Worm (Caenorhabditis elegans) whole organism, young adult: ENCODE data around the gene Y102A11A.2.

Source experiments
- B0019.2 ChIP-seq: fragments of 200-800 bp; sonication (Bioruptor generic); conservative IDR thresholded peaks from 2 replicates; pipeline ENCODE4 v1.3.6; 2022; ENCODE audit warnings: missing genetic modification reagents, missing genetic modification characterization, missing compliant biosample characterization
- C06A6.2 ChIP-seq: fragments of 200-800 bp; sonication (Bioruptor generic); conservative IDR thresholded peaks from 2 replicates; pipeline ENCODE4 v1.3.6; 2022; ENCODE audit warnings: missing genetic modification characterization, missing compliant biosample characterization
- F33H1.4 ChIP-seq: fragments of 200-800 bp; sonication (Bioruptor generic); IDR thresholded peaks from 2 replicates; pipeline ENCODE4 v1.3.6; 2022; ENCODE audit warnings: missing genetic modification reagents, missing genetic modification characterization, missing compliant biosample characterization
- Y53G8AR.9 ChIP-seq: fragments of 200-800 bp; sonication (Bioruptor generic); conservative IDR thresholded peaks from 2 replicates; pipeline ENCODE4 v1.3.6; 2022; ENCODE audit warnings: missing genetic modification reagents, missing genetic modification characterization, missing compliant biosample characterization
- attf-3 ChIP-seq: fragments of 200-800 bp; sonication (Bioruptor generic); conservative IDR thresholded peaks from 2 replicates; pipeline ENCODE4 v1.3.6; 2022; ENCODE audit warnings: missing genetic modification reagents, missing genetic modification characterization, missing compliant biosample characterization
- attf-6 ChIP-seq: fragments of 200-800 bp; sonication (Bioruptor generic); IDR thresholded peaks from 2 replicates; pipeline ENCODE4 v1.3.6; 2022; ENCODE audit warnings: missing genetic modification reagents, missing genetic modification characterization, missing compliant biosample characterization
- bed-1 ChIP-seq: fragments of 200-800 bp; sonication (Bioruptor generic); IDR thresholded peaks from 2 replicates; pipeline ENCODE4 v1.3.6; 2022; ENCODE audit warnings: missing genetic modification reagents, missing genetic modification characterization, missing compliant biosample characterization
- ceh-91 ChIP-seq: fragments of 200-800 bp; sonication (Bioruptor generic); IDR thresholded peaks from 2 replicates; pipeline ENCODE4 v1.3.6; 2022; ENCODE audit warnings: missing genetic modification reagents, missing genetic modification characterization, missing compliant biosample characterization
- dpff-1 ChIP-seq: sonication (generic microtip); optimal IDR thresholded peaks from 2 replicates; lab custom pipeline; 2017; ENCODE audit warnings: mild to moderate bottlenecking, missing genetic modification characterization, missing compliant biosample characterization
- egl-44 ChIP-seq: fragments of 200-800 bp; sonication (Bioruptor generic); IDR thresholded peaks from 2 replicates; pipeline ENCODE4 v1.3.6; 2022; ENCODE audit warnings: missing genetic modification reagents, missing genetic modification characterization, missing compliant biosample characterization
- hlh-12 ChIP-seq: sonication (generic microtip); optimal IDR thresholded peaks from 2 replicates; lab custom pipeline; 2016; ENCODE audit warnings: missing genetic modification characterization, missing compliant biosample characterization
- hrde-1 ChIP-seq: sonication (generic microtip); optimal IDR thresholded peaks from 2 replicates; lab custom pipeline; 2016; ENCODE audit warnings: missing genetic modification characterization, mild to moderate bottlenecking, missing compliant biosample characterization, moderate library complexity, missing genotype, missing genetic modification reagents, borderline replicate concordance
- lag-1 ChIP-seq: fragments of 200-800 bp; sonication (Bioruptor generic); IDR thresholded peaks from 2 replicates; pipeline ENCODE4 v1.3.6; 2022; ENCODE audit warnings: missing genetic modification reagents, missing genetic modification characterization, missing compliant biosample characterization
- let-526 ChIP-seq: fragments of 200-800 bp; sonication (Bioruptor generic); IDR thresholded peaks from 2 replicates; pipeline ENCODE4 v1.3.6; 2022; ENCODE audit warnings: missing genetic modification reagents, missing genetic modification characterization, missing compliant biosample characterization
- let-607 ChIP-seq, 2 experiments: fragments of 200-800 bp in 1 of 2; sonication (Bioruptor generic) in 1 of 2; sonication (generic microtip) in 1 of 2; optimal IDR thresholded peaks; 2 replicates each; lab custom pipeline; 2016 to 2018; ENCODE audit warnings: mild to moderate bottlenecking in 2 of 2, missing compliant biosample characterization in 2 of 2, missing genetic modification characterization in 2 of 2, moderate library complexity in 2 of 2, missing genotype in 1 of 2
- lir-1 ChIP-seq: fragments of 200-800 bp; sonication (Bioruptor generic); conservative IDR thresholded peaks from 2 replicates; pipeline ENCODE4 v1.3.6; 2022; ENCODE audit warnings: missing genetic modification reagents, missing genetic modification characterization, missing compliant biosample characterization
- lsl-1 ChIP-seq: fragments of 200-800 bp; sonication (Bioruptor generic); optimal IDR thresholded peaks from 2 replicates; lab custom pipeline; 2018; ENCODE audit warnings: mild to moderate bottlenecking, missing genetic modification characterization, moderate library complexity, missing compliant biosample characterization
- mes-4 ChIP-seq: sonication (generic microtip); optimal IDR thresholded peaks from 2 replicates; lab custom pipeline; 2016; ENCODE audit warnings: missing genotype, missing genetic modification characterization, missing compliant biosample characterization
- nfya-2 ChIP-seq: fragments of 200-800 bp; sonication (Bioruptor generic); IDR thresholded peaks from 2 replicates; pipeline ENCODE4 v1.3.6; 2022; ENCODE audit warnings: missing genetic modification reagents, missing genetic modification characterization, missing compliant biosample characterization
- nhr-27 ChIP-seq: fragments of 200-800 bp; sonication (Bioruptor generic); optimal IDR thresholded peaks from 2 replicates; lab custom pipeline; 2018; ENCODE audit warnings: mild to moderate bottlenecking, missing genetic modification characterization, moderate library complexity, missing compliant biosample characterization
- nhr-80 ChIP-seq: sonication (generic microtip); optimal IDR thresholded peaks from 2 replicates; lab custom pipeline; 2016; ENCODE audit warnings: missing genetic modification characterization, missing compliant biosample characterization
- pha-4 ChIP-seq: fragments of 150-350 bp; sonication (generic microtip); optimal IDR thresholded peaks from 2 replicates; lab custom pipeline; 2014; ENCODE audit warnings: missing biosample characterization, missing genetic modification reagents, missing genetic modification characterization
- snpc-3.4 ChIP-seq: sonication (generic microtip); optimal IDR thresholded peaks from 2 replicates; lab custom pipeline; 2017; ENCODE audit warnings: missing genetic modification characterization, mild to moderate bottlenecking, missing compliant biosample characterization, antibody characterized with exemption, moderate library complexity, missing genotype, missing genetic modification reagents
- xnd-1 ChIP-seq: sonication (generic microtip); optimal IDR thresholded peaks from 2 replicates; lab custom pipeline; 2016; ENCODE audit warnings: missing genotype, missing genetic modification reagents, missing genetic modification characterization, missing compliant biosample characterization
- zfh-2 ChIP-seq: fragments of 200-800 bp; sonication (Bioruptor generic); conservative IDR thresholded peaks from 2 replicates; pipeline ENCODE4 v1.3.6; 2022; ENCODE audit warnings: missing genetic modification reagents, missing genetic modification characterization, missing compliant biosample characterization
- ztf-26 ChIP-seq: sonication (generic microtip); optimal IDR thresholded peaks from 2 replicates; lab custom pipeline; 2017; ENCODE audit warnings: missing genetic modification characterization, missing compliant biosample characterization
- ztf-3 ChIP-seq: fragments of 200-800 bp; sonication (Bioruptor generic); optimal IDR thresholded peaks from 2 replicates; lab custom pipeline; 2018; ENCODE audit warnings: mild to moderate bottlenecking, missing genetic modification characterization, missing compliant biosample characterization
- ztf-6 ChIP-seq: fragments of 200-800 bp; sonication (Bioruptor generic); IDR thresholded peaks from 2 replicates; pipeline ENCODE4 v1.3.6; 2022; ENCODE audit warnings: missing genetic modification reagents, missing genetic modification characterization, missing compliant biosample characterization

Y102A11A.2 gene

ce11 chrX:2014521-2014920 lies 11.9 kb upstream of the Y102A11A.2 start (continued):
- TF ChIP-seq pha-4 (tag; lab: Kevin White, UChicago) = peak; percentile 47
- no peak for TF ChIP-seq F33H1.4 (GFP tag; lab: Robert Waterston, UW)
- no peak for TF ChIP-seq ztf-26 (tag; lab: Kevin White, UChicago)
- 0 out of 2 replicates have a peak, but pooled peaks have one; percentile 16 for TF ChIP-seq egl-44 (GFP tag; lab: Robert Waterston, UW)
- no peak for TF ChIP-seq xnd-1
- TF ChIP-seq let-526 (GFP tag; lab: Robert Waterston, UW) = no peak
- TF ChIP-seq lir-1 = no peak
- TF ChIP-seq ztf-3 (GFP tag; lab: Kevin White, UChicago) = no peak
- TF ChIP-seq snpc-3.4 (tag; lab: Kevin White, UChicago) = no peak
- TF ChIP-seq nhr-80 (tag; lab: Kevin White, UChicago) = peak; percentile 96

- TF ChIP-seq hrde-1 (no peak), nhr-80 (tag; lab: Kevin White, UChicago) (peak; percentile 86), let-607 (tag; optimal IDR thresholded peaks at IDR 0.05; lab: Kevin White, UChicago) (peak in 1 of 2 experiments; percentile 50)
Measured at ce11 chrX:2018211-2018610, 8.2 kb upstream of the Y102A11A.2 start.

ce11 chrX:2018848-2019247 lies 7.6 kb upstream of the Y102A11A.2 start, which contains the start of gene Y102A11A.3:
TSS of gene Y102A11A.3 (plus strand) at chrX:2019148.
- TF ChIP-seq ztf-6 (GFP tag; lab: Robert Waterston, UW) (no peak), dpff-1 (tag; lab: Kevin White, UChicago) (no peak), Y53G8AR.9 (GFP tag; lab: Robert Waterston, UW) (no peak), nfya-2 (GFP tag; lab: Robert Waterston, UW) (no peak), zfh-2 (GFP tag; lab: Robert Waterston, UW) (no peak), mes-4 (tag; lab: Kevin White, UChicago) (no peak), attf-3 (GFP tag; lab: Robert Waterston, UW) (no peak), nhr-27 (tag; lab: Kevin White, UChicago) (no peak), attf-6 (no peak), ceh-91 (GFP tag; lab: Robert Waterston, UW) (no peak), C06A6.2 (GFP tag; lab: Robert Waterston, UW) (no peak), hlh-12 (tag; lab: Kevin White, UChicago) (no peak)
- TF ChIP-seq, all 124 proteins: peak for 0

- TF ChIP-seq nhr-80 (tag; lab: Kevin White, UChicago) (peak; percentile 3), bed-1 (GFP tag; lab: Robert Waterston, UW) (no peak)
- TF ChIP-seq, all 124 proteins: peak for 1
Measured at ce11 chrX:2021558-2021957, 4.9 kb upstream of the Y102A11A.2 start.

- peak; percentile 59 for TF ChIP-seq nhr-80 (tag; lab: Kevin White, UChicago)
Measured at ce11 chrX:2025405-2025804, 1.0 kb upstream of the Y102A11A.2 start.

DNA sequence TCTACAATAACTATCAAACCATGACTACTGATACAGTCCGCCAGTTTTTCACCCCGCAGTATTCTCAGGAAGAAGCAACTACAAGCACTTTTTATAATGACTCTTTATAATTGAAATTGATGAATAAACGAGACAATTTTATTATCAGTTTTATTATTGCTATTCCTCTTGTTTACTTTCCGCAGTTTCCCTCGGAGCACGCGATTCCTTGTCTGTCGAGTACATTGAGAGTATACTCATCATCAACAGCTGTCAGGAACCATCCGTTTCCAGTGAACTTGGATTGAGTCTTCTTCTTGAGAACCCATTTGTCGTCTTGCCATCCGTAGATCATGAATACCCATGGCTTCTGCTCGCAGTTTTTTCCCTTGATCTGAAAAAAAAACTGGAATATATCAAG lies 4.4 kb downstream of the Y102A11A.2 start:
- TF ChIP-seq lsl-1 (no peak), lag-1 (GFP tag; lab: Robert Waterston, UW) (no peak), B0019.2 (no peak), let-607 (tag; optimal IDR thresholded peaks at IDR 0.05; lab: Kevin White, UChicago) (no peak)
- TF ChIP-seq, all 124 proteins: peak for 0
